Fruit fly (Drosophila melanogaster): ENCODE data around the gene GstD10.

DNA sequence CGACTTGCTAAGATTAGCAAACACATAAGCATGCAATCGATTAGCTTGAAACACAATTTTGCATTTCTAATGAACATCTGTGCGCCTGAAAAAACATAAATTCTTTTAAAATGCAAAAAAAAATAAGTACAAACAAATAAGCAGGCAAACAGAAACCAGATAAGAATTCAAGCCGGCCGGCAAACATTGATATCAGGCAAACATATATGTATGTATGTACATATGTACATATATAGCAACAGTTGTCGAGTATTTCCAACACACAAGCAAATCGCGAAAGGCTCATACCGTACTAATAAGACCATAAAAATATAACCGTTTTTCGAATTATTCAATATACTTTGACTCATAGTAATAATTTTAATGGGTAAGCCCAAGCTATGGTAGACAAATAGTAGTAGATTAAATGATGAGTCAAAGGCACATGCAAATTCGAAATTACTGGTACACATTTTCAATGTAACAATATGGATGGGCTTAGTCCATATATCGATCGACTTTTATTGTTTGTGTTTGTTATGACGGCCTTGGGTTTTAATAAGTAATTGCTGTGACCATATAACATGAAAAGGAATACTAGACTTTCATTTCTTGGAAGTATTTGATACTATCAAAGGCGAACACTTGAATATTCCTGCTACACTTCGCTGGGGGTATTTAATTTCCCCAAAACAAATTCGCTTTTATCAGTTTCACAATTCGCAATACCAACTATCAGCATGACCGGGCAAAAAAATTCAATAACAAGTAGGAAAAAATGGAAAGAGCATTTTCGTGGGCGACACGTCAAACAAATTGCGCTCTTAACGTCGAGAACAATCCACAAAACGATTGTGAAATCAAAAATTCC lies 4.5 kb upstream of the GstD10 start:
- no peak for TF ChIP-seq CG14655 (GFP tag; optimal IDR thresholded peaks at IDR 0.05)
- TF ChIP-seq EcR (GFP tag; optimal IDR thresholded peaks at IDR 0.05), result no peak
- no peak for TF ChIP-seq Pif1A (GFP tag; optimal IDR thresholded peaks at IDR 0.05)
- TF ChIP-seq CG4496 (GFP tag; IDR thresholded peaks at IDR 0.05), result no peak
- TF ChIP-seq gl (tag; optimal IDR thresholded peaks at IDR 0.05), result no peak
- TF ChIP-seq CG13204 (GFP tag; optimal IDR thresholded peaks at IDR 0.05), result no peak
- TF ChIP-seq CG10348 (GFP tag; IDR thresholded peaks at IDR 0.05), result no peak
